Fruit fly (Drosophila melanogaster) whole organism, embryonic: ENCODE results near the gene CG46465.

ENCODE experiments used
- ATbp ChIP-seq: fragments of 200-800 bp; sonication (Bioruptor generic); optimal IDR thresholded peaks from 2 replicates; lab custom pipeline; 2017; ENCODE audit warnings: missing biosample characterization, mild to moderate bottlenecking, missing genetic modification characterization, missing genetic modification reagents
- Atf6 ChIP-seq: fragments of 200-800 bp; sonication (Bioruptor generic); IDR thresholded peaks from 2 replicates; pipeline ENCODE4 v1.3.6; 2022; ENCODE audit warnings: missing biosample characterization, missing genetic modification characterization
- BtbVII ChIP-seq: fragments of 200-800 bp; sonication (Bioruptor generic); optimal IDR thresholded peaks from 3 replicates; lab custom pipeline; 2017; ENCODE audit warnings: missing biosample characterization, mild to moderate bottlenecking, missing genetic modification characterization
- CG10147 ChIP-seq: fragments of 200-800 bp; sonication (Bioruptor generic); optimal IDR thresholded peaks from 2 replicates; lab custom pipeline; 2019; ENCODE audit warnings: missing biosample characterization, mild to moderate bottlenecking, missing genetic modification characterization, moderate library complexity
- CG10543 ChIP-seq: fragments of 200-800 bp; sonication (Bioruptor generic); optimal IDR thresholded peaks from 3 replicates; lab custom pipeline; 2017; ENCODE audit warnings: missing biosample characterization, mild to moderate bottlenecking, missing genetic modification characterization, moderate library complexity
- CG11696 ChIP-seq: fragments of 200-800 bp; sonication (Bioruptor generic); IDR thresholded peaks from 2 replicates; pipeline ENCODE4 v1.3.6; 2022; ENCODE audit warnings: missing biosample characterization, missing genetic modification characterization
- CG12104 ChIP-seq: fragments of 200-800 bp; sonication (Bioruptor generic); optimal IDR thresholded peaks from 3 replicates; lab custom pipeline; 2016; ENCODE audit warnings: missing biosample characterization, missing genetic modification characterization
- CG14014 ChIP-seq: fragments of 200-800 bp; sonication (Bioruptor generic); IDR thresholded peaks from 2 replicates; pipeline ENCODE4 v1.3.6; 2022; ENCODE audit warnings: missing biosample characterization, missing genetic modification characterization
- CG15011 ChIP-seq: fragments of 200-800 bp; sonication (Bioruptor generic); optimal IDR thresholded peaks from 3 replicates; lab custom pipeline; 2018; ENCODE audit warnings: missing biosample characterization, mild to moderate bottlenecking, missing genetic modification characterization
- CG15073 ChIP-seq: fragments of 200-800 bp; sonication (Bioruptor generic); optimal IDR thresholded peaks from 2 replicates; lab custom pipeline; 2016; ENCODE audit warnings: missing biosample characterization, missing genetic modification characterization
- CG15514 ChIP-seq: fragments of 200-800 bp; sonication (Bioruptor generic); optimal IDR thresholded peaks from 3 replicates; lab custom pipeline; 2017; ENCODE audit warnings: missing biosample characterization, missing genetic modification characterization, mild to moderate bottlenecking, moderate library complexity, missing genetic modification reagents
- CG18262 ChIP-seq: fragments of 200-800 bp; optimal IDR thresholded peaks from 3 replicates; lab custom pipeline; 2019; ENCODE audit warnings: missing biosample characterization, mild to moderate bottlenecking, missing genetic modification characterization, moderate library complexity
- CG1832 ChIP-seq: fragments of 200-800 bp; sonication (Bioruptor generic); optimal IDR thresholded peaks from 2 replicates; lab custom pipeline; 2017; ENCODE audit warnings: missing biosample characterization, mild to moderate bottlenecking, missing genetic modification characterization, inconsistent platforms
- CG2116 ChIP-seq: fragments of 200-800 bp; sonication (Bioruptor generic); optimal IDR thresholded peaks from 3 replicates; lab custom pipeline; 2018; ENCODE audit warnings: missing biosample characterization, mild to moderate bottlenecking, missing genetic modification characterization
- CG32532 ChIP-seq: fragments of 200-800 bp; sonication (Bioruptor generic); IDR thresholded peaks from 2 replicates; pipeline ENCODE4 v1.3.6; 2022; ENCODE audit warnings: missing biosample characterization, missing genetic modification characterization
- CG33213 ChIP-seq: fragments of 200-800 bp; sonication (Bioruptor generic); optimal IDR thresholded peaks from 3 replicates; lab custom pipeline; 2016; ENCODE audit warnings: missing biosample characterization, missing genetic modification characterization
- CG3407 ChIP-seq: fragments of 200-800 bp; sonication (Bioruptor generic); optimal IDR thresholded peaks from 2 replicates; lab custom pipeline; 2018; ENCODE audit warnings: missing biosample characterization, mild to moderate bottlenecking, missing genetic modification characterization
- CG34376 ChIP-seq: fragments of 200-800 bp; sonication (Bioruptor generic); optimal IDR thresholded peaks from 2 replicates; lab custom pipeline; 2018; ENCODE audit warnings: missing biosample characterization, mild to moderate bottlenecking, missing genetic modification characterization
- CG5245 ChIP-seq: fragments of 200-800 bp; sonication (Bioruptor generic); optimal IDR thresholded peaks from 3 replicates; lab custom pipeline; 2016; ENCODE audit warnings: missing biosample characterization, missing genetic modification characterization
- CG6272 ChIP-seq: fragments of 200-800 bp; sonication (Bioruptor generic); IDR thresholded peaks from 2 replicates; pipeline ENCODE4 v1.3.6; 2022; ENCODE audit warnings: missing biosample characterization, missing genetic modification characterization
- CG6689 ChIP-seq: fragments of 200-800 bp; sonication (Bioruptor generic); IDR thresholded peaks from 2 replicates; pipeline ENCODE4 v1.3.6; 2022; ENCODE audit warnings: missing biosample characterization, missing genetic modification characterization
- CG7357 ChIP-seq: fragments of 200-800 bp; sonication (Bioruptor generic); IDR thresholded peaks from 3 replicates; pipeline ENCODE4 v1.3.6; 2022; ENCODE audit warnings: missing biosample characterization, missing genetic modification characterization
- CG9437 ChIP-seq: fragments of 200-800 bp; sonication (Bioruptor generic); optimal IDR thresholded peaks from 2 replicates; lab custom pipeline; 2018; ENCODE audit warnings: missing biosample characterization, mild to moderate bottlenecking, missing genetic modification characterization
- CoRest ChIP-seq: fragments of 200-800 bp; sonication (Bioruptor generic); optimal IDR thresholded peaks from 3 replicates; lab custom pipeline; 2018; ENCODE audit warnings: missing biosample characterization, mild to moderate bottlenecking, missing genetic modification characterization, moderate library complexity
- Dfd ChIP-seq, 2 experiments: fragments of >200 bp; optimal IDR thresholded peaks; 2 replicates each; lab custom pipeline; 2017; ENCODE audit warnings: missing biosample characterization in 2 of 2, missing genetic modification characterization in 2 of 2
- Dll ChIP-seq: fragments of 200-800 bp; sonication (Bioruptor generic); IDR thresholded peaks from 4 replicates; pipeline ENCODE4 v1.3.6; 2022; ENCODE audit warnings: missing biosample characterization, missing genetic modification characterization; ENCODE audit not compliant: partially characterized antibody
- MTF-1 ChIP-seq: fragments of 200-800 bp; sonication (Bioruptor generic); optimal IDR thresholded peaks from 2 replicates; lab custom pipeline; 2018; ENCODE audit warnings: missing biosample characterization, mild to moderate bottlenecking, missing genetic modification characterization, borderline replicate concordance
- Nf-YC ChIP-seq: fragments of 200-800 bp; optimal IDR thresholded peaks from 3 replicates; lab custom pipeline; 2019; ENCODE audit warnings: missing biosample characterization, mild to moderate bottlenecking, missing genetic modification characterization, moderate library complexity
- Oli ChIP-seq: fragments of 200-800 bp; sonication (Bioruptor generic); optimal IDR thresholded peaks from 2 replicates; lab custom pipeline; 2018; ENCODE audit warnings: missing biosample characterization, mild to moderate bottlenecking, missing genetic modification characterization, moderate library complexity
- Trl ChIP-seq, 3 experiments: fragments of >200 bp in 2 of 3; fragments of 200-800 bp in 1 of 3; sonication (Bioruptor generic) in 1 of 3; optimal IDR thresholded peaks; 2 replicates in 1 of 3; 3 replicates in 2 of 3; lab custom pipeline; 2016 to 2017; ENCODE audit warnings: missing biosample characterization in 1 of 3, missing genetic modification characterization in 1 of 3
- ara ChIP-seq: fragments of 200-800 bp; sonication (Bioruptor generic); IDR thresholded peaks from 2 replicates; pipeline ENCODE4 v1.3.6; 2022; ENCODE audit warnings: missing biosample characterization, missing genetic modification characterization
- bcd ChIP-seq: fragments of 200-800 bp; sonication (Bioruptor generic); optimal IDR thresholded peaks from 2 replicates; lab custom pipeline; 2017; ENCODE audit warnings: missing biosample characterization, mild to moderate bottlenecking, missing genetic modification characterization
- ci ChIP-seq: fragments of 200-800 bp; sonication (Bioruptor generic); IDR thresholded peaks from 3 replicates; pipeline ENCODE4 v1.3.6; 2022; ENCODE audit warnings: missing biosample characterization, missing genetic modification characterization
- danr ChIP-seq: fragments of 200-800 bp; sonication (Bioruptor generic); IDR thresholded peaks from 2 replicates; pipeline ENCODE4 v1.3.6; 2022; ENCODE audit warnings: missing biosample characterization, missing genetic modification characterization
- dysf ChIP-seq: fragments of 200-800 bp; sonication (Bioruptor generic); IDR thresholded peaks from 3 replicates; pipeline ENCODE4 v1.3.6; 2022; ENCODE audit warnings: missing biosample characterization, missing genetic modification characterization
- ewg ChIP-seq: fragments of 200-800 bp; sonication (Bioruptor generic); optimal IDR thresholded peaks from 3 replicates; lab custom pipeline; 2017; ENCODE audit warnings: mild to moderate bottlenecking, missing biosample characterization, missing genetic modification reagents, missing genetic modification characterization
- fd3F ChIP-seq: fragments of 200-800 bp; sonication (Bioruptor generic); optimal IDR thresholded peaks from 2 replicates; lab custom pipeline; 2018; ENCODE audit warnings: missing biosample characterization, mild to moderate bottlenecking, missing genetic modification characterization, moderate library complexity
- gt ChIP-seq: fragments of 200-800 bp; sonication (Bioruptor generic); IDR thresholded peaks from 2 replicates; pipeline ENCODE4 v1.3.6; 2022; ENCODE audit warnings: missing biosample characterization, missing genetic modification characterization
- ham ChIP-seq: fragments of 200-800 bp; sonication (Bioruptor generic); IDR thresholded peaks from 2 replicates; pipeline ENCODE4 v1.3.6; 2022; ENCODE audit warnings: missing biosample characterization, missing genetic modification characterization
- insv ChIP-seq, 2 experiments: fragments of 200-800 bp; sonication (Bioruptor generic); optimal IDR thresholded peaks; 3 replicates each; lab custom pipeline; 2016 to 2018; ENCODE audit warnings: missing biosample characterization in 2 of 2, missing genetic modification characterization in 2 of 2
- klu ChIP-seq: fragments of 200-800 bp; sonication (Bioruptor generic); IDR thresholded peaks from 2 replicates; pipeline ENCODE4 v1.3.6; 2022; ENCODE audit warnings: missing biosample characterization, missing genetic modification characterization
- knrl ChIP-seq: fragments of 200-800 bp; sonication (Bioruptor generic); IDR thresholded peaks from 3 replicates; pipeline ENCODE4 v1.3.6; 2022; ENCODE audit warnings: missing biosample characterization, missing genetic modification characterization; ENCODE audit not compliant: partially characterized antibody
- mld ChIP-seq: fragments of 200-800 bp; sonication (Bioruptor generic); IDR thresholded peaks from 3 replicates; pipeline ENCODE4 v1.3.6; 2022; ENCODE audit warnings: missing biosample characterization, missing genetic modification characterization; ENCODE audit not compliant: partially characterized antibody
- pan ChIP-seq, 4 experiments: fragments of >200 bp in 3 of 4; fragments of 200-800 bp in 1 of 4; sonication (Bioruptor generic) in 1 of 4; optimal IDR thresholded peaks in 3 of 4; IDR thresholded peaks in 1 of 4; 2 replicates each; pipeline versions ENCODE4 v1.3.6 to Lab custom; 2017 to 2022; ENCODE audit warnings: missing biosample characterization in 2 of 4, missing genetic modification characterization in 2 of 4, mixed read lengths in 1 of 4
- phol ChIP-seq: fragments of 200-800 bp; sonication (Bioruptor generic); optimal IDR thresholded peaks from 3 replicates; lab custom pipeline; 2018; ENCODE audit warnings: missing biosample characterization, mild to moderate bottlenecking, missing genetic modification characterization, moderate library complexity
- pzg ChIP-seq: fragments of 200-800 bp; sonication (Bioruptor generic); optimal IDR thresholded peaks from 3 replicates; lab custom pipeline; 2018; ENCODE audit warnings: missing biosample characterization, mild to moderate bottlenecking, missing genetic modification characterization, moderate library complexity
- repo ChIP-seq: fragments of 200-800 bp; sonication (Bioruptor generic); optimal IDR thresholded peaks from 2 replicates; lab custom pipeline; 2016; ENCODE audit warnings: missing biosample characterization, missing genetic modification characterization
- sr ChIP-seq: fragments of 200-800 bp; sonication (Bioruptor generic); IDR thresholded peaks from 3 replicates; pipeline ENCODE4 v1.3.6; 2022; ENCODE audit warnings: missing biosample characterization, missing genetic modification characterization
- zf30C ChIP-seq: fragments of 200-800 bp; sonication (Bioruptor generic); optimal IDR thresholded peaks from 3 replicates; lab custom pipeline; 2018; ENCODE audit warnings: missing biosample characterization, mild to moderate bottlenecking, missing genetic modification characterization

The CG46465 gene

dm6 chr2L:18981947-18982579 lies 10.2 kb upstream of the CG46465 start (continued):
- TF ChIP-seq ATbp (GFP tag; lab: Kevin White, UChicago) = peak; percentile 53
- TF ChIP-seq gt = no peak
- no peak for TF ChIP-seq CG34376 (GFP tag; lab: Kevin White, UChicago)
- TF ChIP-seq ham = no peak
- TF ChIP-seq CG18262 (tag; lab: Kevin White, UChicago) = peak; percentile 60
- TF ChIP-seq mld (GFP tag; lab: Robert Waterston, UW) = no peak
- no peak for TF ChIP-seq CG1832 (GFP tag; lab: Kevin White, UChicago)
- TF ChIP-seq Dll (GFP tag; lab: Robert Waterston, UW) = no peak
- peak; percentile 11 for TF ChIP-seq ewg (GFP tag; lab: Kevin White, UChicago)
- TF ChIP-seq insv (GFP tag; optimal IDR thresholded peaks at IDR 0.05; lab: Kevin White, UChicago) = no peak
- TF ChIP-seq klu (GFP tag; lab: Robert Waterston, UW) = no peak
- no peak for TF ChIP-seq zf30C
- TF ChIP-seq phol (tag; lab: Kevin White, UChicago) = peak; percentile 56
- peak; percentile 16 for TF ChIP-seq CoRest (tag; lab: Kevin White, UChicago)
- TF ChIP-seq CG11696 = peak; percentile 91
- TF ChIP-seq CG6689 (GFP tag; lab: Robert Waterston, UW) = peak; percentile 49
- TF ChIP-seq CG10147 (GFP tag; lab: Kevin White, UChicago) = no peak
- no peak for TF ChIP-seq CG3407 (GFP tag; lab: Kevin White, UChicago)
- no peak for TF ChIP-seq CG33213 (GFP tag; lab: Kevin White, UChicago)
- no peak for TF ChIP-seq fd3F (GFP tag; lab: Kevin White, UChicago)
- TF ChIP-seq CG6272 (GFP tag; lab: Robert Waterston, UW) = no peak
- TF ChIP-seq CG10543 (GFP tag; lab: Kevin White, UChicago) = no peak
- no peak for TF ChIP-seq pzg (GFP tag; lab: Kevin White, UChicago)
- TF ChIP-seq bcd (GFP tag; lab: Kevin White, UChicago) = peak; percentile 7
- TF ChIP-seq CG15073 (GFP tag; lab: Kevin White, UChicago) = no peak
- TF ChIP-seq danr (GFP tag; lab: Robert Waterston, UW) = no peak
- TF ChIP-seq CG7357 = no peak
- TF ChIP-seq CG12104 (GFP tag; lab: Kevin White, UChicago) = no peak
- no peak for TF ChIP-seq Nf-YC (tag; lab: Kevin White, UChicago)
- no peak for TF ChIP-seq CG9437 (GFP tag; lab: Kevin White, UChicago)
- no peak for TF ChIP-seq CG32532 (GFP tag; lab: Robert Waterston, UW)
- TF ChIP-seq Oli (tag; lab: Kevin White, UChicago) = peak; percentile 39
- TF ChIP-seq CG14014 = no peak
- no peak for TF ChIP-seq CG2116 (GFP tag; lab: Kevin White, UChicago)
- no peak for TF ChIP-seq Atf6
- no peak for TF ChIP-seq knrl
- no peak for TF ChIP-seq CG15514
- TF ChIP-seq CG15011 (GFP tag; lab: Kevin White, UChicago) = no peak
- TF ChIP-seq Dfd (GFP tag; optimal IDR thresholded peaks at IDR 0.05; lab: Kevin White, UChicago) = no peak
- no peak for TF ChIP-seq BtbVII (GFP tag; lab: Kevin White, UChicago)
- TF ChIP-seq dysf = no peak
- peak; percentile 22; the same call in 1 of the 3 replicates for TF ChIP-seq ci (GFP tag; lab: Robert Waterston, UW)
- peak; percentile 36; the same call in 1 of the 3 replicates for TF ChIP-seq sr
- peak; percentile 69; the same call in 1 of the 2 replicates for TF ChIP-seq ara (GFP tag; lab: Robert Waterston, UW)
- no peak for TF ChIP-seq MTF-1 (GFP tag; lab: Kevin White, UChicago)
- TF ChIP-seq CG5245 (GFP tag; lab: Kevin White, UChicago) = no peak
- TF ChIP-seq pan (optimal IDR thresholded peaks at IDR 0.05; lab: Kevin White, UChicago) = no peak
- TF ChIP-seq pan (GFP tag; optimal IDR thresholded peaks at IDR 0.05 in 1 of 2, IDR thresholded peaks at IDR 0.05 in 1 of 2) = no peak
- no peak for TF ChIP-seq Trl (optimal IDR thresholded peaks at IDR 0.05; lab: Kevin White, UChicago)
- TF ChIP-seq Trl (GFP tag; optimal IDR thresholded peaks at IDR 0.05; lab: Kevin White, UChicago) = no peak
- no peak for TF ChIP-seq repo (GFP tag; lab: Kevin White, UChicago)
